Worm (Caenorhabditis elegans): ENCODE measurements around the gene C09E7.11.

- TF ChIP-seq dao-5 (tag; optimal IDR thresholded peaks at IDR 0.05) (no peak), him-1 (tag; optimal IDR thresholded peaks at IDR 0.05) (no peak), W03F9.2 (tag; optimal IDR thresholded peaks at IDR 0.05) (no peak)
Observed at ce11 chrIII:6507832-6508231, 23.4 kb upstream of the C09E7.11 start, which contains the start of gene F23F12.12.

Data from whole organism, L4/young adult.